Worm (Caenorhabditis elegans) whole organism, young adult: ENCODE results near the gene Y38E10A.35.

Experiments
- F57A8.1 ChIP-seq: fragments of 200-800 bp; sonication (Bioruptor generic); optimal IDR thresholded peaks from 2 replicates; lab custom pipeline; 2018; ENCODE audit warnings: mild to moderate bottlenecking, missing genetic modification characterization, moderate library complexity, missing compliant biosample characterization
- K12H6.12 ChIP-seq: fragments of 200-800 bp; sonication (Bioruptor generic); optimal IDR thresholded peaks from 2 replicates; lab custom pipeline; 2018; ENCODE audit warnings: mild to moderate bottlenecking, missing genetic modification characterization, missing compliant biosample characterization
- aptf-2 ChIP-seq: fragments of 200-800 bp; sonication (Bioruptor generic); conservative IDR thresholded peaks from 2 replicates; pipeline ENCODE4 v1.3.6; 2022; ENCODE audit warnings: missing genetic modification reagents, missing genetic modification characterization, missing compliant biosample characterization
- athp-1 ChIP-seq: sonication (generic microtip); optimal IDR thresholded peaks from 2 replicates; lab custom pipeline; 2017; ENCODE audit warnings: mild to moderate bottlenecking, missing genetic modification characterization, missing compliant biosample characterization
- hrde-1 ChIP-seq: sonication (generic microtip); optimal IDR thresholded peaks from 2 replicates; lab custom pipeline; 2016; ENCODE audit warnings: missing genetic modification characterization, mild to moderate bottlenecking, missing compliant biosample characterization, moderate library complexity, missing genotype, missing genetic modification reagents, borderline replicate concordance

- TF ChIP-seq athp-1: no peak
- no peak for TF ChIP-seq F57A8.1
- no peak for TF ChIP-seq hrde-1
- TF ChIP-seq K12H6.12: no peak
- no peak for TF ChIP-seq aptf-2
Measured at ce11 chrII:12530958-12531357, 41.7 kb downstream of the Y38E10A.35 start, which contains the start of gene srx-120.
